Comparison of ENCODE assay signal across 1 fruit fly cellular context in the genomic region with DNA sequence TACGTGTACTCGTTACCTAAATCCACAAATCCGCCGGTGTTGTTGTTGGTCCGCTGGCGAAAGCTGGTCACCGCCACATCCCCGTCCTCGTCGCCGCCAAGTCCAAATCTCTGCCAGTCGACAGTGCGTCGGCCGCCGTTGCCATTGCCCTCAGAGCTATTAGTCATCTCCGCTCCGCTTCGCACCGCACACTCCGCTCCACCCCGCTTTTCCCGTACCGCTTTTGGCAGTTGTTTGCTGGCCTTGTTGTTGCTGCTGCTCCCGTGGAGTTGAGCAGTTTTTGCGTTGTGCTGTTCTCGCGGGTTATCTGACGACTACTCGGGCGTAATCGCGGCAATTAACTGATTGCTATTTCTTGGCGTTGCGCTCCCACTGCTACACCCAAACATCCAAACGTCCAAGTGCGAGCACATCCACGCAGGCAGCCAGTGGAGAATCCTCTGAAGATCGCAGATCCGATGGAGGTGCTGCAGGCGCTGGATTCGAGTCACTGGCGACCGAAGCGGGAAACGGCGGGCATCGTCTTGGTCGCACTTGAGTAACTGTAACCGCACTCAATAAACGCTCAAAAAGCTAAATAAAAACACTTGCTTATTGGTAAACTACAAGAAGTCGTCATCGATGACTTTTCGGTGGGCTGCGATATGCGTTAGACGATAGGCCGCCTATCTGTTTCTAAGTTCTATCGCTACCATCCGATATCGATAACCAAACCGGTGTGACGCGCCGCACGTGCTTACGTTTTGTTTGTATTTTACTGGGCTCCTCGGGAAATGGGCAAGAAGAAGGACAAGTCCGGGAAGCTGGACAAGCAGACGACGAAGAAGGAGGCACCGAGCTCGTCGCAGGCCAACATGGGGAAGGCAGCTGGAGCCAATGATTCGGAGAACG.
TF ChIP-seq lines count a peak whose summit lies in the region.

Gene CG12773 (minus strand): TSS at position 660 of the 891 bp plus-strand sequence.
Gene CG11417 (plus strand): TSS at position 693 of the 891 bp plus-strand sequence.

TF ChIP-seq in whole organism, embryonic, 481 proteins besides CTCF, POLR2A, EP300 and RAD21 (continued from another document and continues in another):
- peak; percentile 90 for TF ChIP-seq CG7963 (GFP tag; IDR thresholded peaks at IDR 0.05; lab: Robert Waterston, UW; ENCODE audit: partially characterized antibody)
- TF ChIP-seq CG34376 (GFP tag; optimal IDR thresholded peaks at IDR 0.05; lab: Kevin White, UChicago): no peak
- TF ChIP-seq bigmax (GFP tag; optimal IDR thresholded peaks at IDR 0.05; lab: Kevin White, UChicago): peak; percentile 10
- no peak for TF ChIP-seq Atf6 (GFP tag; IDR thresholded peaks at IDR 0.05; lab: Robert Waterston, UW)
- TF ChIP-seq E2f1 (GFP tag; IDR thresholded peaks at IDR 0.05; lab: Robert Waterston, UW): no peak
- no peak for TF ChIP-seq CG11398 (GFP tag; optimal IDR thresholded peaks at IDR 0.05; lab: Kevin White, UChicago)
- no peak for TF ChIP-seq CG3407 (GFP tag; optimal IDR thresholded peaks at IDR 0.05; lab: Kevin White, UChicago)
- no peak for TF ChIP-seq twi (tag; optimal IDR thresholded peaks at IDR 0.05; lab: Kevin White, UChicago)
- TF ChIP-seq CG34224 (GFP tag; IDR thresholded peaks at IDR 0.05; lab: Robert Waterston, UW; ENCODE audit: partially characterized antibody): peak; percentile 90
- TF ChIP-seq jigr1 (GFP tag; IDR thresholded peaks at IDR 0.05; lab: Robert Waterston, UW): no peak
- TF ChIP-seq sug (tag; optimal IDR thresholded peaks at IDR 0.05; lab: Kevin White, UChicago): peak; percentile 17
- TF ChIP-seq Opbp (GFP tag; IDR thresholded peaks at IDR 0.05; lab: Robert Waterston, UW; ENCODE audit: partially characterized antibody): peak; percentile 91
- no peak for TF ChIP-seq Dad (GFP tag; optimal IDR thresholded peaks at IDR 0.05; lab: Kevin White, UChicago)
- TF ChIP-seq zen2 (GFP tag; IDR thresholded peaks at IDR 0.05; lab: Robert Waterston, UW; ENCODE audit: partially characterized antibody): peak; percentile 95
- peak; percentile 59 for TF ChIP-seq Sry-δ (GFP tag; optimal IDR thresholded peaks at IDR 0.05; lab: Kevin White, UChicago)
- TF ChIP-seq CG6654 (GFP tag; optimal IDR thresholded peaks at IDR 0.05; lab: Kevin White, UChicago): no peak
- no peak for TF ChIP-seq croc (GFP tag; conservative IDR thresholded peaks at IDR 0.05; lab: Robert Waterston, UW)
- peak; percentile 76 for TF ChIP-seq hbn (GFP tag; IDR thresholded peaks at IDR 0.05; lab: Robert Waterston, UW; ENCODE audit: partially characterized antibody)
- no peak for TF ChIP-seq Antp (GFP tag; optimal IDR thresholded peaks at IDR 0.05; lab: Kevin White, UChicago)
- TF ChIP-seq jumu (GFP tag; optimal IDR thresholded peaks at IDR 0.05; lab: Kevin White, UChicago): no peak
- no peak for TF ChIP-seq CG18262 (tag; optimal IDR thresholded peaks at IDR 0.05; lab: Kevin White, UChicago)
- TF ChIP-seq sc (optimal IDR thresholded peaks at IDR 0.05; lab: Kevin White, UChicago): no peak
- TF ChIP-seq sc (GFP tag; optimal IDR thresholded peaks at IDR 0.05; lab: Kevin White, UChicago): no peak
- peak; percentile 0 for TF ChIP-seq cg (GFP tag; optimal IDR thresholded peaks at IDR 0.05; lab: Kevin White, UChicago)
- TF ChIP-seq YL-1 (GFP tag; optimal IDR thresholded peaks at IDR 0.05; lab: Kevin White, UChicago): peak; percentile 23
- no peak for TF ChIP-seq Neu2 (GFP tag; optimal IDR thresholded peaks at IDR 0.05; lab: Kevin White, UChicago; ENCODE audit: borderline replicate concordance)
- TF ChIP-seq Med (GFP tag; lab: Kevin White, UChicago): peak; percentile 63
- no peak for TF ChIP-seq wor (GFP tag; IDR thresholded peaks at IDR 0.05; lab: Robert Waterston, UW)
- TF ChIP-seq CG6791 (GFP tag; IDR thresholded peaks at IDR 0.05; lab: Robert Waterston, UW; ENCODE audit: partially characterized antibody): peak; percentile 93
- no peak for TF ChIP-seq CG15073 (GFP tag; optimal IDR thresholded peaks at IDR 0.05; lab: Kevin White, UChicago)
- no peak for TF ChIP-seq CG4404 (GFP tag; IDR thresholded peaks at IDR 0.05; lab: Robert Waterston, UW)
- TF ChIP-seq CG42726 (GFP tag; IDR thresholded peaks at IDR 0.05; lab: Robert Waterston, UW; ENCODE audit: partially characterized antibody): peak; percentile 58; the same call in 1 of the 2 replicates
- peak; percentile 85 for TF ChIP-seq vnd (GFP tag; IDR thresholded peaks at IDR 0.05; lab: Robert Waterston, UW; ENCODE audit: partially characterized antibody)
- TF ChIP-seq Rx (GFP tag; IDR thresholded peaks at IDR 0.05; lab: Robert Waterston, UW): no peak
- no peak for TF ChIP-seq HmgD (GFP tag; optimal IDR thresholded peaks at IDR 0.05; lab: Kevin White, UChicago)
- TF ChIP-seq crol (GFP tag; IDR thresholded peaks at IDR 0.05; lab: Robert Waterston, UW): peak; percentile 73
- TF ChIP-seq tna (GFP tag; IDR thresholded peaks at IDR 0.05; lab: Robert Waterston, UW; ENCODE audit: partially characterized antibody): peak; percentile 96
- peak; percentile 72 for TF ChIP-seq CG15514 (GFP tag; optimal IDR thresholded peaks at IDR 0.05; lab: Kevin White, UChicago)
- TF ChIP-seq Jarid2 (GFP tag; optimal IDR thresholded peaks at IDR 0.05; lab: Kevin White, UChicago): no peak
- no peak for TF ChIP-seq pan (optimal IDR thresholded peaks at IDR 0.05; lab: Kevin White, UChicago)
- TF ChIP-seq pan (GFP tag; optimal IDR thresholded peaks at IDR 0.05 in 1 of 2, IDR thresholded peaks at IDR 0.05 in 1 of 2): no peak
- TF ChIP-seq NK7.1 (GFP tag; optimal IDR thresholded peaks at IDR 0.05; lab: Kevin White, UChicago): no peak
- peak; percentile 93 for TF ChIP-seq exex (tag; optimal IDR thresholded peaks at IDR 0.05; lab: Kevin White, UChicago)
- TF ChIP-seq hb (GFP tag; IDR thresholded peaks at IDR 0.05; lab: Robert Waterston, UW; ENCODE audit: partially characterized antibody): peak; percentile 91
- no peak for TF ChIP-seq ssp (GFP tag; IDR thresholded peaks at IDR 0.05; lab: Robert Waterston, UW)
- TF ChIP-seq D19A (tag; optimal IDR thresholded peaks at IDR 0.05; lab: Kevin White, UChicago): no peak
- peak; percentile 39 for TF ChIP-seq Dp (GFP tag; optimal IDR thresholded peaks at IDR 0.05; lab: Kevin White, UChicago)
- TF ChIP-seq CG12299 (tag; optimal IDR thresholded peaks at IDR 0.05; lab: Kevin White, UChicago): no peak
- peak; percentile 83 for TF ChIP-seq amos (GFP tag; IDR thresholded peaks at IDR 0.05; lab: Robert Waterston, UW; ENCODE audit: partially characterized antibody)
- no peak for TF ChIP-seq Side (GFP tag; optimal IDR thresholded peaks at IDR 0.05; lab: Kevin White, UChicago)
- TF ChIP-seq CG31388 (GFP tag; optimal IDR thresholded peaks at IDR 0.05; lab: Kevin White, UChicago): no peak
- no peak for TF ChIP-seq Myb (GFP tag; optimal IDR thresholded peaks at IDR 0.05; lab: Kevin White, UChicago)
- peak; percentile 83 for TF ChIP-seq CG13287 (GFP tag; IDR thresholded peaks at IDR 0.05; lab: Robert Waterston, UW; ENCODE audit: partially characterized antibody)
- peak; percentile 91 for TF ChIP-seq mld (GFP tag; IDR thresholded peaks at IDR 0.05; lab: Robert Waterston, UW; ENCODE audit: partially characterized antibody)
- no peak for TF ChIP-seq dan (GFP tag; IDR thresholded peaks at IDR 0.05; lab: Robert Waterston, UW)
- TF ChIP-seq Deaf1 (tag; optimal IDR thresholded peaks at IDR 0.05; lab: Kevin White, UChicago): no peak
- no peak for TF ChIP-seq Ptx1 (GFP tag; IDR thresholded peaks at IDR 0.05; lab: Robert Waterston, UW)
- no peak for TF ChIP-seq sqz (GFP tag; optimal IDR thresholded peaks at IDR 0.05; lab: Kevin White, UChicago)
- TF ChIP-seq Scr (GFP tag; IDR thresholded peaks at IDR 0.05; lab: Robert Waterston, UW; ENCODE audit: partially characterized antibody): peak; percentile 76
- TF ChIP-seq gcm (GFP tag; optimal IDR thresholded peaks at IDR 0.05; lab: Kevin White, UChicago): no peak
- no peak for TF ChIP-seq gro (GFP tag; optimal IDR thresholded peaks at IDR 0.05; lab: Kevin White, UChicago)
- TF ChIP-seq dm (GFP tag; optimal IDR thresholded peaks at IDR 0.05; lab: Kevin White, UChicago): peak; percentile 91
- TF ChIP-seq MESR4 (GFP tag; optimal IDR thresholded peaks at IDR 0.05; lab: Kevin White, UChicago): peak; percentile 51
- no peak for TF ChIP-seq vvl (GFP tag; IDR thresholded peaks at IDR 0.05; lab: Robert Waterston, UW)
- no peak for TF ChIP-seq Dbx (GFP tag; IDR thresholded peaks at IDR 0.05; lab: Robert Waterston, UW)
- no peak for TF ChIP-seq CG30020 (tag; optimal IDR thresholded peaks at IDR 0.05; lab: Kevin White, UChicago)
- no peak for TF ChIP-seq HLH54F (GFP tag; optimal IDR thresholded peaks at IDR 0.05; lab: Kevin White, UChicago)
- TF ChIP-seq CG17186 (GFP tag; optimal IDR thresholded peaks at IDR 0.05; lab: Kevin White, UChicago): peak; percentile 10
- no peak for TF ChIP-seq CG10462 (GFP tag; optimal IDR thresholded peaks at IDR 0.05; lab: Kevin White, UChicago)
- no peak for TF ChIP-seq CG12104 (GFP tag; optimal IDR thresholded peaks at IDR 0.05; lab: Kevin White, UChicago)
- no peak for TF ChIP-seq CG12942 (GFP tag; optimal IDR thresholded peaks at IDR 0.05; lab: Kevin White, UChicago)
- TF ChIP-seq chinmo (GFP tag; IDR thresholded peaks at IDR 0.05; lab: Robert Waterston, UW; ENCODE audit: partially characterized antibody): peak; percentile 94; the same call in 3 of the 4 replicates
- no peak for TF ChIP-seq CG4854 (GFP tag; optimal IDR thresholded peaks at IDR 0.05; lab: Kevin White, UChicago)
- TF ChIP-seq Hr78 (GFP tag; optimal IDR thresholded peaks at IDR 0.05; lab: Kevin White, UChicago): no peak
- TF ChIP-seq CG4617 (GFP tag; optimal IDR thresholded peaks at IDR 0.05; lab: Kevin White, UChicago; ENCODE audit: borderline replicate concordance): peak; percentile 16
- TF ChIP-seq Dref (GFP tag; IDR thresholded peaks at IDR 0.05; lab: Robert Waterston, UW): peak; percentile 83
- no peak for TF ChIP-seq CG6272 (GFP tag; IDR thresholded peaks at IDR 0.05; lab: Robert Waterston, UW)
- peak; percentile 82 for TF ChIP-seq CG14860 (GFP tag; IDR thresholded peaks at IDR 0.05; lab: Robert Waterston, UW; ENCODE audit: partially characterized antibody)
- no peak for TF ChIP-seq CG10321 (GFP tag; IDR thresholded peaks at IDR 0.05; lab: Robert Waterston, UW)
- peak; percentile 49; the same call in 1 of the 2 replicates for TF ChIP-seq CG2129 (GFP tag; IDR thresholded peaks at IDR 0.05; lab: Robert Waterston, UW; ENCODE audit: partially characterized antibody)
- no peak for TF ChIP-seq Nf-YC (tag; optimal IDR thresholded peaks at IDR 0.05; lab: Kevin White, UChicago)
- TF ChIP-seq pzg (GFP tag; optimal IDR thresholded peaks at IDR 0.05; lab: Kevin White, UChicago): peak; percentile 39
- peak; percentile 78; the same call in 2 of the 3 replicates for TF ChIP-seq CG16813 (GFP tag; IDR thresholded peaks at IDR 0.05; lab: Robert Waterston, UW; ENCODE audit: partially characterized antibody)
- no peak for TF ChIP-seq dysf (GFP tag; IDR thresholded peaks at IDR 0.05; lab: Robert Waterston, UW)
- TF ChIP-seq Hmr (GFP tag; optimal IDR thresholded peaks at IDR 0.05; lab: Kevin White, UChicago): no peak
- no peak for TF ChIP-seq scrt (GFP tag; optimal IDR thresholded peaks at IDR 0.05; lab: Kevin White, UChicago)
- TF ChIP-seq Gsc (GFP tag; IDR thresholded peaks at IDR 0.05; lab: Robert Waterston, UW): no peak
- no peak for TF ChIP-seq esg (GFP tag; conservative IDR thresholded peaks at IDR 0.05; lab: Robert Waterston, UW)
- TF ChIP-seq chm (GFP tag; IDR thresholded peaks at IDR 0.05; lab: Robert Waterston, UW): no peak
- peak; percentile 66; the same call in 2 of the 3 replicates for TF ChIP-seq knrl (GFP tag; IDR thresholded peaks at IDR 0.05; lab: Robert Waterston, UW; ENCODE audit: partially characterized antibody)
- no peak for TF ChIP-seq CG2875 (GFP tag; optimal IDR thresholded peaks at IDR 0.05; lab: Kevin White, UChicago)
- TF ChIP-seq MBD-R2 (GFP tag; IDR thresholded peaks at IDR 0.05; lab: Robert Waterston, UW): peak; percentile 51
- peak; percentile 46 for TF ChIP-seq stwl (tag; optimal IDR thresholded peaks at IDR 0.05; lab: Kevin White, UChicago)
- peak; percentile 93 for TF ChIP-seq HLH4C (GFP tag; IDR thresholded peaks at IDR 0.05; lab: Robert Waterston, UW; ENCODE audit: partially characterized antibody)
- TF ChIP-seq CG2116 (GFP tag; optimal IDR thresholded peaks at IDR 0.05; lab: Kevin White, UChicago): peak; percentile 49
- no peak for TF ChIP-seq CG13894 (tag; optimal IDR thresholded peaks at IDR 0.05; lab: Kevin White, UChicago)
- peak; percentile 74 for TF ChIP-seq kay (GFP tag; optimal IDR thresholded peaks at IDR 0.05; lab: Kevin White, UChicago)
- no peak for TF ChIP-seq ttk (GFP tag; IDR thresholded peaks at IDR 0.05; lab: Robert Waterston, UW)
- TF ChIP-seq ato (GFP tag; IDR thresholded peaks at IDR 0.05; lab: Robert Waterston, UW; ENCODE audit: partially characterized antibody): peak; percentile 95
- TF ChIP-seq CG14441 (GFP tag; IDR thresholded peaks at IDR 0.05; lab: Robert Waterston, UW): no peak
- TF ChIP-seq Spps (tag; optimal IDR thresholded peaks at IDR 0.05; lab: Kevin White, UChicago): no peak
- peak; percentile 61; the same call in 1 of the 3 replicates for TF ChIP-seq Doc3 (GFP tag; IDR thresholded peaks at IDR 0.05; lab: Robert Waterston, UW; ENCODE audit: partially characterized antibody)
- TF ChIP-seq CG10543 (GFP tag; optimal IDR thresholded peaks at IDR 0.05; lab: Kevin White, UChicago): peak; percentile 1
- no peak for TF ChIP-seq CG2120 (GFP tag; optimal IDR thresholded peaks at IDR 0.05; lab: Kevin White, UChicago)
- no peak for TF ChIP-seq CG12236 (GFP tag; optimal IDR thresholded peaks at IDR 0.05; lab: Kevin White, UChicago)
- TF ChIP-seq CG12659 (GFP tag; optimal IDR thresholded peaks at IDR 0.05; lab: Kevin White, UChicago): no peak
- TF ChIP-seq sr (GFP tag; IDR thresholded peaks at IDR 0.05; lab: Robert Waterston, UW): no peak
- TF ChIP-seq E2f2 (GFP tag; IDR thresholded peaks at IDR 0.05; lab: Robert Waterston, UW): peak; percentile 37
- TF ChIP-seq CkIIα-i1 (GFP tag; IDR thresholded peaks at IDR 0.05; lab: Robert Waterston, UW): no peak
- no peak for TF ChIP-seq CG10959 (GFP tag; IDR thresholded peaks at IDR 0.05; lab: Robert Waterston, UW)
- no peak for TF ChIP-seq CoRest (tag; optimal IDR thresholded peaks at IDR 0.05; lab: Kevin White, UChicago)
- TF ChIP-seq otp (GFP tag; IDR thresholded peaks at IDR 0.05; lab: Robert Waterston, UW): no peak
- TF ChIP-seq CG15601 (tag; optimal IDR thresholded peaks at IDR 0.05; lab: Kevin White, UChicago): no peak
- TF ChIP-seq Atf-2 (GFP tag; optimal IDR thresholded peaks at IDR 0.05; lab: Kevin White, UChicago): no peak
- TF ChIP-seq sna (GFP tag; IDR thresholded peaks at IDR 0.05; lab: Robert Waterston, UW; ENCODE audit: partially characterized antibody): peak; percentile 84
- TF ChIP-seq Max (GFP tag; optimal IDR thresholded peaks at IDR 0.05; lab: Kevin White, UChicago): peak; percentile 41
- TF ChIP-seq Bgb (GFP tag; IDR thresholded peaks at IDR 0.05; lab: Robert Waterston, UW; ENCODE audit: partially characterized antibody): peak; percentile 83
